Worm (Caenorhabditis elegans) whole organism, late embryonic: Measurements from ENCODE around the gene srd-54.

Experiments
- C08G9.2 ChIP-seq: sonication (generic microtip); optimal IDR thresholded peaks from 2 replicates; lab custom pipeline; 2016; ENCODE audit warnings: mild to moderate bottlenecking, missing genetic modification characterization, moderate library complexity, missing compliant biosample characterization
- C38D4.7 ChIP-seq: fragments of 200-800 bp; sonication (Bioruptor generic); optimal IDR thresholded peaks from 2 replicates; lab custom pipeline; 2018; ENCODE audit warnings: mild to moderate bottlenecking, missing genetic modification characterization, moderate library complexity, missing compliant biosample characterization
- K02D7.2 ChIP-seq: sonication (generic microtip); optimal IDR thresholded peaks from 2 replicates; lab custom pipeline; 2017; ENCODE audit warnings: mild to moderate bottlenecking, missing genetic modification characterization, missing compliant biosample characterization
- ceh-2 ChIP-seq: sonication (generic microtip); optimal IDR thresholded peaks from 2 replicates; lab custom pipeline; 2016; ENCODE audit warnings: missing genotype, missing genetic modification characterization, missing compliant biosample characterization
- nfya-1 ChIP-seq: sonication (generic microtip); optimal IDR thresholded peaks from 2 replicates; lab custom pipeline; 2017; ENCODE audit warnings: missing genetic modification characterization, mild to moderate bottlenecking, missing compliant biosample characterization, antibody characterized with exemption, moderate library complexity
- pros-1 ChIP-seq: fragments of 150-350 bp; optimal IDR thresholded peaks from 2 replicates; lab custom pipeline; 2014; ENCODE audit warnings: missing biosample characterization, missing genetic modification reagents, missing genetic modification characterization

- no peak for TF ChIP-seq pros-1 (tag; lab: Kevin White, UChicago)
- TF ChIP-seq ceh-2: no peak
- peak; percentile 4 for TF ChIP-seq nfya-1 (tag; lab: Kevin White, UChicago)
- no peak for TF ChIP-seq C38D4.7 (GFP tag; lab: Kevin White, UChicago)
- no peak for TF ChIP-seq C08G9.2 (tag; lab: Kevin White, UChicago)
- TF ChIP-seq K02D7.2 (tag; lab: Kevin White, UChicago): no peak
Observed at ce11 chrII:7392052-7392694, 40.3 kb upstream of the srd-54 start.
